Worm (Caenorhabditis elegans): ENCODE results near the gene leo-1.

The leo-1 gene

DNA sequence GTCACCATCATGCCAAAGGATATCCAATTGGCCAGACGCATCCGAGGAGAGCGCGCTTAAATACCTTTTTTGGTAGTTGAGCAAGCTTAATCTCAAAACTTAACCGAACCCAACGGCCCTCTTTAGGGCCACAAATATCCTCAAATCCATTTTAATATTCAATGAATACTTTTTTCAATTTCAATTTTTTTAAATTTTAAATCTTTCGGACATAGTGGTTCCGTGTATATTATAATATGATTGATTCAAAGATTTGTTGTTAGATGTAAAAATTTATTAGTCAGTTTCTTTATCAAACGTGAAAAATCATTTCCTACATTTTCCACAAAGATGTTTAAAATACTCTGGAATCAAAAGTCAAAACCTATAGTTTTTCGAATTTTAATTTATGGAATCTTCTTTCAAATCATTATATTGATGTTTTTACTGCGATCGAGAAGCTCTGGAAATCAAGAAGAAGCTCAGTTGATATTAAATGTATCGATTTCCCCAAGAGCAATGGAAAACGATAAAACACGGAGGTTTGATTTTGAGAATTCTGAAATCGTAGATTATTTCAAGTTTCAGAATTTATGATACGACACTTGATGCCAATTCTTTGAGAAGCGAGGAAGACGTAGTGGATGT lies 2.1 kb downstream of the leo-1 start, which contains the start of gene B0035.21 (continued):
- TF ChIP-seq D2030.7 (GFP tag; IDR thresholded peaks at IDR 0.05) = peak; percentile 53
- peak; percentile 75 for TF ChIP-seq dox-1 (GFP tag; IDR thresholded peaks at IDR 0.05)
- TF ChIP-seq madf-8 (GFP tag; conservative IDR thresholded peaks at IDR 0.05) = peak; percentile 29; the same call in 1 of the 2 replicates
- TF ChIP-seq ztf-6 (GFP tag; IDR thresholded peaks at IDR 0.05) = no peak
- peak; percentile 51; the same call in 1 of the 2 replicates for TF ChIP-seq C17E4.6 (GFP tag; IDR thresholded peaks at IDR 0.05)
- no peak for TF ChIP-seq egrh-3 (GFP tag; IDR thresholded peaks at IDR 0.05)
- no peak for TF ChIP-seq F37B4.10 (GFP tag; IDR thresholded peaks at IDR 0.05)
- TF ChIP-seq madf-10 (tag; optimal IDR thresholded peaks at IDR 0.05) = no peak

DNA sequence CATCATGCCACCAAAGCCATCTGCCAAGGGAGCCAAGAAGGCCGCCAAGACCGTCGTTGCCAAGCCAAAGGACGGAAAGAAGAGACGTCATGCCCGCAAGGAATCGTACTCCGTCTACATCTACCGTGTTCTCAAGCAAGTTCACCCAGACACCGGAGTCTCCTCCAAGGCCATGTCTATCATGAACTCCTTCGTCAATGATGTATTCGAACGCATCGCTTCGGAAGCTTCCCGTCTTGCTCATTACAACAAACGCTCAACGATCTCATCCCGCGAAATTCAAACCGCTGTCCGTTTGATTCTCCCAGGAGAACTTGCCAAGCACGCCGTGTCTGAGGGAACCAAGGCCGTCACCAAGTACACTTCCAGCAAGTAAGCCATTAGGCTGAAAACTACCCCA lies 4.4 kb downstream of the leo-1 start, which contains the start of gene his-48:
his-48 (plus strand) TSS at position 5 of the 400 bp plus-strand sequence.
- TF ChIP-seq madf-3 (GFP tag; IDR thresholded peaks at IDR 0.05) = 0 out of 2 replicates have a peak, but pooled peaks have one; percentile 59
- TF ChIP-seq madf-6 (GFP tag; IDR thresholded peaks at IDR 0.05) = 0 out of 2 replicates have a peak, but pooled peaks have one; percentile 24
- peak; percentile 79 for TF ChIP-seq lin-26 (GFP tag; IDR thresholded peaks at IDR 0.05)
- TF ChIP-seq attf-6 (GFP tag; IDR thresholded peaks at IDR 0.05) = peak; percentile 57; the same call in 1 of the 2 replicates
- peak; percentile 38; the same call in 1 of the 2 replicates for TF ChIP-seq hsf-1 (GFP tag; IDR thresholded peaks at IDR 0.05)

DNA sequence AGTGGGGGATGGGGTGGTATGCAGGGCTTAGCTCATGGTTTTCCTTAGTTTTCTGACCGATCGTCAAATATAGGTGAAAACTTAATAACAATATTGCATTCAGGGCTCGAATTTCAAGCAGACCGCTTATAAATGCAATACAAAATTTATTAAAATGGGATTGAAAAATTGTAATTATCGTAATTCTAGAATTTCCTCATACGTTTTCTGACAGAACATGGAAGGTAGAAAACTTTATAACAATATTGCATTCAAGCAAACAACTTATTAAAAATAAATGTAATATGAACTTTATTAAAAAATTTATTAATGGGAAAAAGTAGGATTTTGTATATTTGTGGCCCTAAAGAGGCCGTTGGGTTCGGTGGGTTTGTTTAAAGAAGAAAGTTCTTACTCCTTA lies 5.5 kb downstream of the leo-1 start:
- TF ChIP-seq dpff-1 (tag; optimal IDR thresholded peaks at IDR 0.05) (no peak), ceh-58 (GFP tag; IDR thresholded peaks at IDR 0.05) (no peak), F39B2.1 (GFP tag; IDR thresholded peaks at IDR 0.05) (0 out of 2 replicates have a peak, but pooled peaks have one; percentile 17), ztf-6 (GFP tag; IDR thresholded peaks at IDR 0.05) (no peak), F23B12.7 (tag; optimal IDR thresholded peaks at IDR 0.05; ENCODE audit: insufficient read depth) (no peak), attf-6 (GFP tag; IDR thresholded peaks at IDR 0.05) (peak; percentile 71; the same call in 1 of the 2 replicates), aptf-3 (GFP tag; IDR thresholded peaks at IDR 0.05) (no peak), snpc-3.4 (tag; optimal IDR thresholded peaks at IDR 0.05) (peak; percentile 7), him-1 (tag; optimal IDR thresholded peaks at IDR 0.05) (peak; percentile 74), lin-26 (GFP tag; IDR thresholded peaks at IDR 0.05) (peak; percentile 79), unc-130 (GFP tag; optimal IDR thresholded peaks at IDR 0.05) (no peak), aptf-2 (GFP tag; conservative IDR thresholded peaks at IDR 0.05) (no peak), atf-7 (tag; optimal IDR thresholded peaks at IDR 0.05) (no peak), sptf-2 (GFP tag; optimal IDR thresholded peaks at IDR 0.05) (no peak), Y53G8AR.9 (GFP tag; conservative IDR thresholded peaks at IDR 0.05) (0 out of 2 replicates have a peak, but pooled peaks have one; percentile 57), T26A5.8 (tag; optimal IDR thresholded peaks at IDR 0.05) (no peak), F52B5.7 (tag; optimal IDR thresholded peaks at IDR 0.05) (no peak), ztf-25 (GFP tag; IDR thresholded peaks at IDR 0.05) (0 out of 2 replicates have a peak, but pooled peaks have one; percentile 43), D2030.7 (GFP tag; IDR thresholded peaks at IDR 0.05) (peak; percentile 38), chd-7 (tag; optimal IDR thresholded peaks at IDR 0.05) (no peak), mes-4 (tag; optimal IDR thresholded peaks at IDR 0.05) (peak; percentile 26), Y95B8A.8 (GFP tag; IDR thresholded peaks at IDR 0.05) (peak; percentile 59; the same call in 1 of the 2 replicates), rcor-1 (GFP tag; IDR thresholded peaks at IDR 0.05) (peak; percentile 68), C17E4.6 (GFP tag; IDR thresholded peaks at IDR 0.05) (0 out of 2 replicates have a peak, but pooled peaks have one; percentile 7), madf-6 (GFP tag; IDR thresholded peaks at IDR 0.05) (peak; percentile 64), dox-1 (GFP tag; IDR thresholded peaks at IDR 0.05) (peak; percentile 64; the same call in 1 of the 2 replicates), ceh-100 (GFP tag; IDR thresholded peaks at IDR 0.05) (0 out of 2 replicates have a peak, but pooled peaks have one; percentile 27), B0261.1 (tag; optimal IDR thresholded peaks at IDR 0.05) (no peak), C06A6.2 (GFP tag; conservative IDR thresholded peaks at IDR 0.05) (no peak), madf-3 (GFP tag; IDR thresholded peaks at IDR 0.05) (no peak), mcd-1 (GFP tag; IDR thresholded peaks at IDR 0.05) (0 out of 2 replicates have a peak, but pooled peaks have one; percentile 18), die-1 (tag; optimal IDR thresholded peaks at IDR 0.05) (no peak), Y79H2A.3 (GFP tag; conservative IDR thresholded peaks at IDR 0.05) (peak; percentile 56; the same call in 1 of the 2 replicates), somi-1 (GFP tag; optimal IDR thresholded peaks at IDR 0.05) (no peak), ceh-91 (GFP tag; IDR thresholded peaks at IDR 0.05) (no peak), ztf-28 (GFP tag; IDR thresholded peaks at IDR 0.05) (no peak), hlh-12 (tag; optimal IDR thresholded peaks at IDR 0.05) (no peak)

Measured in whole organism, young adult.